Worm (Caenorhabditis elegans) whole organism, late embryonic: ENCODE data around the gene H34I24.2.

Experiments used
- C08G9.2 ChIP-seq: sonication (generic microtip); optimal IDR thresholded peaks from 2 replicates; lab custom pipeline; 2016; ENCODE audit warnings: mild to moderate bottlenecking, missing genetic modification characterization, moderate library complexity, missing compliant biosample characterization
- F13H6.1 ChIP-seq: sonication (generic microtip); optimal IDR thresholded peaks from 2 replicates; lab custom pipeline; 2016; ENCODE audit warnings: missing genetic modification characterization, missing compliant biosample characterization
- ama-1 ChIP-seq: fragments of 150-350 bp; optimal IDR thresholded peaks from 2 replicates; lab custom pipeline; 2014
- ceh-14 ChIP-seq: sonication (generic microtip); optimal IDR thresholded peaks from 2 replicates; lab custom pipeline; 2016; ENCODE audit warnings: missing genotype, missing genetic modification characterization, missing compliant biosample characterization
- ceh-45 ChIP-seq: fragments of 200-800 bp; sonication (Bioruptor generic); IDR thresholded peaks from 2 replicates; pipeline ENCODE4 v1.3.6; 2022; ENCODE audit warnings: missing genetic modification reagents, missing genetic modification characterization, missing compliant biosample characterization
- hlh-13 ChIP-seq: fragments of 200-800 bp; sonication (Bioruptor generic); optimal IDR thresholded peaks from 2 replicates; lab custom pipeline; 2018; ENCODE audit warnings: mild to moderate bottlenecking, missing genetic modification characterization, missing compliant biosample characterization
- hlh-8 ChIP-seq: sonication (generic microtip); optimal IDR thresholded peaks from 2 replicates; lab custom pipeline; 2016; ENCODE audit warnings: missing genotype, missing genetic modification characterization, missing compliant biosample characterization
- pat-9 ChIP-seq: fragments of 200-800 bp; sonication (Bioruptor generic); optimal IDR thresholded peaks from 2 replicates; lab custom pipeline; 2018; ENCODE audit warnings: mild to moderate bottlenecking, missing genetic modification characterization, moderate library complexity, missing compliant biosample characterization
- pha-2 ChIP-seq: sonication (generic microtip); optimal IDR thresholded peaks from 2 replicates; lab custom pipeline; 2017; ENCODE audit warnings: mild to moderate bottlenecking, missing genetic modification characterization, missing compliant biosample characterization
- rnt-1 ChIP-seq: sonication (generic microtip); optimal IDR thresholded peaks from 2 replicates; lab custom pipeline; 2016; ENCODE audit warnings: missing genetic modification characterization, missing compliant biosample characterization

- TF ChIP-seq rnt-1 (tag; lab: Kevin White, UChicago) (no peak), ceh-45 (no peak), ama-1 (lab: Kevin White, UChicago) (no peak), hlh-8 (tag; lab: Kevin White, UChicago) (no peak), pat-9 (no peak), C08G9.2 (tag; lab: Kevin White, UChicago) (no peak), pha-2 (tag; lab: Kevin White, UChicago) (no peak), hlh-13 (no peak), F13H6.1 (tag; lab: Kevin White, UChicago) (no peak), ceh-14 (no peak)
Measured at ce11 chrIII:2881117-2881516, 39.3 kb downstream of the H34I24.2 start.
